Fruit fly (Drosophila melanogaster): ENCODE results near the gene CG33099.

Gene CG33099

DNA sequence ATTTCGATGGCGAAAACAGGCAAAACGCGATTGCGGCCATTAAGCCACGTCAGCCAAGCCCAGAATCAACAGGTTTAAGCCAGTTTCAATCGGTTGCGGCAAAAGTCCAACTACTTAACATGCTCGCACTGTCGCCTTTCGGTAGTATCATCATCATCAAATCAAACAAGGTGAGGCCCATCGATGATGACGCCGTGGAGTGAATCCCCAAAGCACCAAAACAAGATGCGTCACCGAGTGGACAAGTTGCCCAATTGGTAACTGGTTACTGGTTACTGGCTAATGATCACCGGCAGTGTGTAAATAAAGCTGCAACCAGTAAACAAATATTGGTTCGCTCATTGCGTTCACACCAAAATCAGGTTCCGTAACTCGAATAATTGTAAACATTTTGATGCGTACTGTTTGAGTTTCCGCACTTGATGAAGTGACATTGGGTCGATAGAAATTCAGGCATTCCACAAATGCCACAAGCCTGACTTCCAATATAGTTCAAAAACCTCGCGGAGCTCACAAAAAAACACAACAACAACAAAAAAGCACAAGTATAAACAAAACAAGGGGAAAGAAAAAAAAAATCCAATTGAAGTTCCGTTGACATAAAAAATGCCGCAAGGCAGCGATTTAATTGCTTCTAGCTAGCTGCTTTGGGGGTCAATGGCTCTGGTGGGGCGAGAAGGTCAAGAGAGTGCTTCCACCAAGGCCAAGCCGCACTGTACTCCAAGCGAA is 5.9 kb downstream of the CG33099 start (continued):
- peak; percentile 61; the same call in 1 of the 2 replicates for TF ChIP-seq CG1024 (GFP tag; IDR thresholded peaks at IDR 0.05)
- peak; percentile 14 for TF ChIP-seq CG12104 (GFP tag; optimal IDR thresholded peaks at IDR 0.05)
- TF ChIP-seq Drgx (GFP tag; IDR thresholded peaks at IDR 0.05) = no peak
- TF ChIP-seq CG7987 (GFP tag; optimal IDR thresholded peaks at IDR 0.05) = peak; percentile 74
- no peak for TF ChIP-seq GATAe (GFP tag; conservative IDR thresholded peaks at IDR 0.05)
- TF ChIP-seq pzg (GFP tag; optimal IDR thresholded peaks at IDR 0.05) = no peak
- no peak for TF ChIP-seq CG15073 (GFP tag; optimal IDR thresholded peaks at IDR 0.05)
- TF ChIP-seq bab2 (GFP tag; optimal IDR thresholded peaks at IDR 0.05) = no peak
- peak; percentile 68 for TF ChIP-seq CG10209 (GFP tag; optimal IDR thresholded peaks at IDR 0.05)
- TF ChIP-seq Camta (GFP tag; optimal IDR thresholded peaks at IDR 0.05) = peak; percentile 54
- peak; percentile 19 for TF ChIP-seq CG10147 (GFP tag; optimal IDR thresholded peaks at IDR 0.05)
- no peak for TF ChIP-seq CG15479 (GFP tag; optimal IDR thresholded peaks at IDR 0.05)
- peak; percentile 45 for TF ChIP-seq CG2120 (GFP tag; optimal IDR thresholded peaks at IDR 0.05)
- TF ChIP-seq Nf-YC (tag; optimal IDR thresholded peaks at IDR 0.05) = peak; percentile 28
- TF ChIP-seq CG31441 (GFP tag; IDR thresholded peaks at IDR 0.05) = peak; percentile 56
- peak in 1 of 2 experiments; percentile 92 for TF ChIP-seq Hr78 (GFP tag; optimal IDR thresholded peaks at IDR 0.05)
- no peak for TF ChIP-seq CG14050 (GFP tag; IDR thresholded peaks at IDR 0.05)
- peak; percentile 3 for TF ChIP-seq CG9609 (GFP tag; optimal IDR thresholded peaks at IDR 0.05)
- TF ChIP-seq MTF-1 (GFP tag; optimal IDR thresholded peaks at IDR 0.05; ENCODE audit: borderline replicate concordance) = peak; percentile 81
- TF ChIP-seq sc (optimal IDR thresholded peaks at IDR 0.05) = no peak
- peak; percentile 47 for TF ChIP-seq sc (GFP tag; optimal IDR thresholded peaks at IDR 0.05)
- TF ChIP-seq tgo (GFP tag; IDR thresholded peaks at IDR 0.05) = no peak
- TF ChIP-seq CG6791 (GFP tag; IDR thresholded peaks at IDR 0.05; ENCODE audit: partially characterized antibody) = no peak
- TF ChIP-seq caup (GFP tag; optimal IDR thresholded peaks at IDR 0.05; ENCODE audit: severe bottlenecking) = peak; percentile 58
- no peak for TF ChIP-seq fd102C (GFP tag; optimal IDR thresholded peaks at IDR 0.05)
- TF ChIP-seq Mad (GFP tag; optimal IDR thresholded peaks at IDR 0.05) = peak; percentile 34
- peak in 1 of 3 experiments; percentile 8 for TF ChIP-seq lola (GFP tag; optimal IDR thresholded peaks at IDR 0.05)
- no peak for TF ChIP-seq ttk (GFP tag; IDR thresholded peaks at IDR 0.05)
- peak; percentile 56 for TF ChIP-seq shn (GFP tag; optimal IDR thresholded peaks at IDR 0.05)
- no peak for TF ChIP-seq Hey (tag; optimal IDR thresholded peaks at IDR 0.05)
- TF ChIP-seq org-1 (GFP tag; optimal IDR thresholded peaks at IDR 0.05) = peak; percentile 81
- TF ChIP-seq E2f2 (GFP tag; IDR thresholded peaks at IDR 0.05) = peak; percentile 40; the same call in 1 of the 2 replicates
- no peak for TF ChIP-seq CG32772 (GFP tag; IDR thresholded peaks at IDR 0.05)
- peak; percentile 36; the same call in 1 of the 2 replicates for TF ChIP-seq Rfx (GFP tag; IDR thresholded peaks at IDR 0.05)
- TF ChIP-seq klu (GFP tag; IDR thresholded peaks at IDR 0.05) = no peak
- TF ChIP-seq Neu2 (GFP tag; optimal IDR thresholded peaks at IDR 0.05; ENCODE audit: borderline replicate concordance) = no peak
- peak; percentile 72 for TF ChIP-seq CG6813 (GFP tag; optimal IDR thresholded peaks at IDR 0.05)
- TF ChIP-seq Xrp1 (GFP tag; IDR thresholded peaks at IDR 0.05) = peak; percentile 43
- no peak for TF ChIP-seq CG7963 (GFP tag; IDR thresholded peaks at IDR 0.05; ENCODE audit: partially characterized antibody)
- no peak for TF ChIP-seq wor (GFP tag; IDR thresholded peaks at IDR 0.05)
- peak; percentile 56 for TF ChIP-seq CG15514 (GFP tag; optimal IDR thresholded peaks at IDR 0.05)
- TF ChIP-seq CG7271 (tag; optimal IDR thresholded peaks at IDR 0.05) = peak; percentile 42
- TF ChIP-seq grau (tag; optimal IDR thresholded peaks at IDR 0.05) = peak; percentile 45
- no peak for TF ChIP-seq Dll (GFP tag; IDR thresholded peaks at IDR 0.05; ENCODE audit: partially characterized antibody)
- peak; percentile 59 for TF ChIP-seq run (tag; optimal IDR thresholded peaks at IDR 0.05)
- peak; percentile 2 for TF ChIP-seq Antp (GFP tag; optimal IDR thresholded peaks at IDR 0.05)
- TF ChIP-seq tna (GFP tag; IDR thresholded peaks at IDR 0.05; ENCODE audit: partially characterized antibody) = no peak
- TF ChIP-seq az2 (GFP tag; optimal IDR thresholded peaks at IDR 0.05) = no peak

Data from whole organism, embryonic.